Worm (Caenorhabditis elegans) whole organism, late embryonic: ENCODE results near the gene W07B8.4.

Experiments
- T23F11.4 ChIP-seq: fragments of 200-800 bp; sonication (Bioruptor generic); optimal IDR thresholded peaks from 2 replicates; lab custom pipeline; 2018; ENCODE audit warnings: mild to moderate bottlenecking, missing genetic modification characterization, missing compliant biosample characterization
- elt-4 ChIP-seq: sonication (generic microtip); optimal IDR thresholded peaks from 2 replicates; lab custom pipeline; 2016; ENCODE audit warnings: missing genetic modification characterization, missing compliant biosample characterization
- ets-4 ChIP-seq: sonication (generic microtip); optimal IDR thresholded peaks from 2 replicates; lab custom pipeline; 2016; ENCODE audit warnings: missing genetic modification characterization, missing compliant biosample characterization
- fkh-10 ChIP-seq: fragments of 150-350 bp; optimal IDR thresholded peaks from 2 replicates; lab custom pipeline; 2014; ENCODE audit warnings: missing biosample characterization, missing genetic modification reagents, missing genetic modification characterization
- pha-2 ChIP-seq: sonication (generic microtip); optimal IDR thresholded peaks from 2 replicates; lab custom pipeline; 2017; ENCODE audit warnings: mild to moderate bottlenecking, missing genetic modification characterization, missing compliant biosample characterization
- ref-2 ChIP-seq: sonication (generic microtip); optimal IDR thresholded peaks from 2 replicates; lab custom pipeline; 2016; ENCODE audit warnings: missing genetic modification characterization, missing compliant biosample characterization
- sox-4 ChIP-seq: sonication (generic microtip); optimal IDR thresholded peaks from 2 replicates; lab custom pipeline; 2017; ENCODE audit warnings: mild to moderate bottlenecking, missing genetic modification characterization, inconsistent platforms, missing compliant biosample characterization

- no peak for TF ChIP-seq T23F11.4 (GFP tag; lab: Kevin White, UChicago)
- no peak for TF ChIP-seq ref-2 (tag; lab: Kevin White, UChicago)
- TF ChIP-seq sox-4 (tag; lab: Kevin White, UChicago) = no peak
- TF ChIP-seq elt-4 (tag; lab: Kevin White, UChicago) = no peak
- no peak for TF ChIP-seq pha-2 (tag; lab: Kevin White, UChicago)
- no peak for TF ChIP-seq fkh-10 (GFP tag; lab: Kevin White, UChicago)
- no peak for TF ChIP-seq ets-4 (tag; lab: Kevin White, UChicago)
Measured at ce11 chrV:1102569-1102968, 29.2 kb downstream of the W07B8.4 start.
